Fruit fly (Drosophila melanogaster): ENCODE data around the gene Itgbn.

dm6 chr2L:21089075-21089474 is 36.2 kb downstream of the Itgbn start, which contains the start of gene CG9259:
- TF ChIP-seq Lpt (GFP tag; optimal IDR thresholded peaks at IDR 0.05), result no peak
- no peak for TF ChIP-seq Usf (GFP tag; optimal IDR thresholded peaks at IDR 0.05)
- no peak for TF ChIP-seq CG16813 (GFP tag; IDR thresholded peaks at IDR 0.05; ENCODE audit: partially characterized antibody)
- no peak for TF ChIP-seq usp (GFP tag; optimal IDR thresholded peaks at IDR 0.05)
- TF ChIP-seq CG11696 (GFP tag; IDR thresholded peaks at IDR 0.05), result no peak
- no peak for TF ChIP-seq CG11504 (tag; optimal IDR thresholded peaks at IDR 0.05)
- no peak for TF ChIP-seq CG8478 (optimal IDR thresholded peaks at IDR 0.05)
- TF ChIP-seq kay (GFP tag; optimal IDR thresholded peaks at IDR 0.05), result no peak
- no peak for TF ChIP-seq CG12659 (GFP tag; optimal IDR thresholded peaks at IDR 0.05)
- TF ChIP-seq fd64A (GFP tag; optimal IDR thresholded peaks at IDR 0.05), result no peak
- no peak for TF ChIP-seq CG17328 (GFP tag; IDR thresholded peaks at IDR 0.05)
- TF ChIP-seq Dll (GFP tag; IDR thresholded peaks at IDR 0.05; ENCODE audit: partially characterized antibody), result no peak
- TF ChIP-seq br (optimal IDR thresholded peaks at IDR 0.05), result no peak

All from whole organism, embryonic.